Fruit fly (Drosophila melanogaster) whole organism, pupa: ENCODE data around the gene CG12177.

Experiments
- CG10348 ChIP-seq: fragments of 200-800 bp; sonication (Bioruptor generic); IDR thresholded peaks from 2 replicates; pipeline ENCODE4 v1.3.6; 2022; ENCODE audit warnings: missing biosample characterization, missing genetic modification characterization
- CG32121 ChIP-seq: fragments of 200-800 bp; sonication (Bioruptor generic); IDR thresholded peaks from 2 replicates; pipeline ENCODE4 v1.3.6; 2022; ENCODE audit warnings: missing biosample characterization, missing genetic modification characterization
- CG8159 ChIP-seq: fragments of 200-800 bp; sonication (Bioruptor generic); optimal IDR thresholded peaks from 3 replicates; lab custom pipeline; 2018; ENCODE audit warnings: missing biosample characterization, mild to moderate bottlenecking, missing genetic modification characterization, moderate library complexity
- CG9948 ChIP-seq: fragments of 200-800 bp; sonication (Bioruptor generic); optimal IDR thresholded peaks from 2 replicates; lab custom pipeline; 2018; ENCODE audit warnings: missing biosample characterization, mild to moderate bottlenecking, missing genetic modification characterization, moderate library complexity
- D1 ChIP-seq: fragments of 200-800 bp; sonication (Bioruptor generic); optimal IDR thresholded peaks from 2 replicates; lab custom pipeline; 2018; ENCODE audit warnings: missing biosample characterization, mild to moderate bottlenecking, missing genetic modification characterization, moderate library complexity
- EcR ChIP-seq: fragments of 200-800 bp; sonication (Bioruptor generic); optimal IDR thresholded peaks from 3 replicates; lab custom pipeline; 2019; ENCODE audit warnings: missing biosample characterization, missing genetic modification characterization, mild to moderate bottlenecking, moderate library complexity, missing genetic modification reagents
- Pif1A ChIP-seq: fragments of 200-800 bp; sonication (Bioruptor generic); optimal IDR thresholded peaks from 3 replicates; lab custom pipeline; 2016; ENCODE audit warnings: missing biosample characterization, missing genetic modification characterization
- Pif1B ChIP-seq: fragments of 200-800 bp; sonication (Bioruptor generic); optimal IDR thresholded peaks from 3 replicates; lab custom pipeline; 2016; ENCODE audit warnings: missing biosample characterization, missing genetic modification characterization
- fd96Ca ChIP-seq: fragments of 200-800 bp; sonication (Bioruptor generic); IDR thresholded peaks from 3 replicates; pipeline ENCODE4 v1.3.6; 2022; ENCODE audit warnings: missing biosample characterization, missing genetic modification characterization
- gl ChIP-seq: fragments of 200-800 bp; sonication (Bioruptor generic); optimal IDR thresholded peaks from 2 replicates; lab custom pipeline; 2018; ENCODE audit warnings: missing biosample characterization, mild to moderate bottlenecking, missing genetic modification characterization
- rn ChIP-seq: fragments of 200-800 bp; sonication (Bioruptor generic); IDR thresholded peaks from 2 replicates; pipeline ENCODE4 v1.3.6; 2022; ENCODE audit warnings: missing biosample characterization, missing genetic modification characterization

DNA sequence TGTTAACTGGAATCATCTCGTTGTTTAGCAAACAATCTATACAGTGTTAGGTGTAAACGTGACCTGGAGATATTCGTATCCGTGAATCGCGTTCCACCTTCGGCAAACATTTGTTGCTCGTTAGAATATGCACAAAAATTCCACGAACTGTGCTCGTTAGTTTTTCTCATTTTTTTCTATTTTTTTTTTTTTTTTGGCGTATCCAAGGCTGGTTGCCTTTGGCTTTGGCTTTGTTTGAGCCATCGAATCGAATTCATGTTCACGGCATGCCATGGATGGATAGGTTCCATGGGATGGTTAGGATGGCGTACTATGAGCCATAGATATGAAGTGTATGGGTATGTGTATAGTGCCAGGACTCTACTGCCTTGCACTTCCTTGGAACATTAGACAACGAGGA lies 19.4 kb upstream of the CG12177 start:
- no peak for TF ChIP-seq rn (GFP tag; lab: Robert Waterston, UW)
- no peak for TF ChIP-seq CG9948 (tag; lab: Kevin White, UChicago)
- TF ChIP-seq CG32121 (GFP tag; lab: Robert Waterston, UW), result no peak
- TF ChIP-seq gl (tag; lab: Kevin White, UChicago), result no peak
- TF ChIP-seq fd96Ca (GFP tag; lab: Robert Waterston, UW), result no peak
- no peak for TF ChIP-seq CG8159 (tag; lab: Kevin White, UChicago)
- no peak for TF ChIP-seq EcR
- TF ChIP-seq Pif1B, result no peak
- TF ChIP-seq CG10348 (GFP tag; lab: Robert Waterston, UW), result no peak
- no peak for TF ChIP-seq D1 (tag; lab: Kevin White, UChicago)
- TF ChIP-seq Pif1A (GFP tag; lab: Kevin White, UChicago), result no peak
